Fruit fly (Drosophila melanogaster) whole organism, embryonic: ENCODE results near the gene Psa.
A peak's percentile ranks its signal among the peaks of the same experiment; 100 is the strongest.

ENCODE experiments used
- Antp ChIP-seq: fragments of 200-800 bp; sonication (Bioruptor generic); optimal IDR thresholded peaks from 3 replicates; lab custom pipeline; 2016; ENCODE audit warnings: missing biosample characterization, missing genetic modification characterization
- Asciz ChIP-seq: fragments of 200-800 bp; sonication (Bioruptor generic); optimal IDR thresholded peaks from 2 replicates; lab custom pipeline; 2017; ENCODE audit warnings: missing biosample characterization, mild to moderate bottlenecking, missing genetic modification characterization, missing genetic modification reagents
- B-H1 ChIP-seq: fragments of 200-800 bp; sonication (Bioruptor generic); IDR thresholded peaks from 3 replicates; pipeline ENCODE4 v1.3.6; 2022; ENCODE audit warnings: missing biosample characterization, missing genetic modification characterization
- B-H2 ChIP-seq: fragments of 200-800 bp; sonication (Bioruptor generic); optimal IDR thresholded peaks from 2 replicates; lab custom pipeline; 2018; ENCODE audit warnings: missing biosample characterization, mild to moderate bottlenecking, missing genetic modification characterization
- CG11695 ChIP-seq: fragments of 200-800 bp; sonication (Bioruptor generic); IDR thresholded peaks from 3 replicates; pipeline ENCODE4 v1.3.6; 2022; ENCODE audit warnings: missing biosample characterization, missing genetic modification characterization
- CG11723 ChIP-seq: fragments of 200-800 bp; sonication (Bioruptor generic); optimal IDR thresholded peaks from 2 replicates; lab custom pipeline; 2017; ENCODE audit warnings: missing biosample characterization, mild to moderate bottlenecking, missing genetic modification characterization
- CG12659 ChIP-seq: fragments of 200-800 bp; sonication (Bioruptor generic); optimal IDR thresholded peaks from 3 replicates; lab custom pipeline; 2017; ENCODE audit warnings: mild to moderate bottlenecking, missing biosample characterization, missing genetic modification reagents, missing genetic modification characterization
- CG12744 ChIP-seq: fragments of 200-800 bp; sonication (Bioruptor generic); optimal IDR thresholded peaks from 2 replicates; lab custom pipeline; 2016; ENCODE audit warnings: missing biosample characterization, missing genetic modification characterization
- CG13296 ChIP-seq: fragments of 200-800 bp; sonication (Bioruptor generic); optimal IDR thresholded peaks from 3 replicates; lab custom pipeline; 2018; ENCODE audit warnings: missing biosample characterization, mild to moderate bottlenecking, missing genetic modification characterization
- CG15011 ChIP-seq: fragments of 200-800 bp; sonication (Bioruptor generic); optimal IDR thresholded peaks from 3 replicates; lab custom pipeline; 2018; ENCODE audit warnings: missing biosample characterization, mild to moderate bottlenecking, missing genetic modification characterization
- CG1602 ChIP-seq: fragments of 200-800 bp; sonication (Bioruptor generic); optimal IDR thresholded peaks from 3 replicates; lab custom pipeline; 2016; ENCODE audit warnings: missing biosample characterization, missing genetic modification characterization
- CG16815 ChIP-seq: fragments of 200-800 bp; sonication (Bioruptor generic); optimal IDR thresholded peaks from 3 replicates; lab custom pipeline; 2017; ENCODE audit warnings: missing biosample characterization, mild to moderate bottlenecking, missing genetic modification characterization
- CG17829 ChIP-seq: fragments of 200-800 bp; optimal IDR thresholded peaks from 2 replicates; lab custom pipeline; 2019; ENCODE audit warnings: missing biosample characterization, mild to moderate bottlenecking, missing genetic modification characterization, moderate library complexity
- CG18262 ChIP-seq: fragments of 200-800 bp; optimal IDR thresholded peaks from 3 replicates; lab custom pipeline; 2019; ENCODE audit warnings: missing biosample characterization, mild to moderate bottlenecking, missing genetic modification characterization, moderate library complexity
- CG2712 ChIP-seq: fragments of 200-800 bp; optimal IDR thresholded peaks from 3 replicates; lab custom pipeline; 2019; ENCODE audit warnings: missing biosample characterization, mild to moderate bottlenecking, missing genetic modification characterization, moderate library complexity
- CG31441 ChIP-seq: fragments of 200-800 bp; sonication (Bioruptor generic); IDR thresholded peaks from 2 replicates; pipeline ENCODE4 v1.3.6; 2022; ENCODE audit warnings: missing biosample characterization, missing genetic modification characterization
- CG32772 ChIP-seq: fragments of 200-800 bp; sonication (Bioruptor generic); IDR thresholded peaks from 2 replicates; pipeline ENCODE4 v1.3.6; 2022; ENCODE audit warnings: missing biosample characterization, missing genetic modification characterization
- CG4730 ChIP-seq: fragments of 200-800 bp; sonication (Bioruptor generic); IDR thresholded peaks from 2 replicates; pipeline ENCODE4 v1.3.6; 2022; ENCODE audit warnings: missing biosample characterization, missing genetic modification characterization
- CG6683 ChIP-seq: fragments of 200-800 bp; sonication (Bioruptor generic); optimal IDR thresholded peaks from 2 replicates; lab custom pipeline; 2017; ENCODE audit warnings: missing biosample characterization, mild to moderate bottlenecking, missing genetic modification characterization, missing genetic modification reagents
- CG8765 ChIP-seq: fragments of 200-800 bp; sonication (Bioruptor generic); IDR thresholded peaks from 2 replicates; pipeline ENCODE4 v1.3.6; 2022; ENCODE audit warnings: missing biosample characterization, missing genetic modification characterization
- CG9797 ChIP-seq: fragments of 200-800 bp; sonication (Bioruptor generic); optimal IDR thresholded peaks from 3 replicates; lab custom pipeline; 2018; ENCODE audit warnings: missing biosample characterization, mild to moderate bottlenecking, missing genetic modification characterization
- CHES-1-like ChIP-seq: fragments of 200-800 bp; sonication (Bioruptor generic); optimal IDR thresholded peaks from 2 replicates; lab custom pipeline; 2016; ENCODE audit warnings: missing biosample characterization, missing genetic modification characterization
- Chrac-16 ChIP-seq: fragments of 200-800 bp; sonication (Bioruptor generic); optimal IDR thresholded peaks from 3 replicates; lab custom pipeline; 2016; ENCODE audit warnings: missing biosample characterization, missing genetic modification characterization
- Dfd ChIP-seq, 2 experiments: fragments of >200 bp; optimal IDR thresholded peaks; 2 replicates each; lab custom pipeline; 2017; ENCODE audit warnings: missing biosample characterization in 2 of 2, missing genetic modification characterization in 2 of 2
- Dip2 ChIP-seq: fragments of 200-800 bp; sonication (Bioruptor generic); IDR thresholded peaks from 2 replicates; pipeline ENCODE4 v1.3.6; 2022; ENCODE audit warnings: missing biosample characterization, missing genetic modification characterization
- Doc3 ChIP-seq: fragments of 200-800 bp; sonication (Bioruptor generic); IDR thresholded peaks from 3 replicates; pipeline ENCODE4 v1.3.6; 2022; ENCODE audit warnings: missing biosample characterization, missing genetic modification characterization; ENCODE audit not compliant: partially characterized antibody
- E2f1 ChIP-seq: fragments of 200-800 bp; sonication (Bioruptor generic); IDR thresholded peaks from 2 replicates; pipeline ENCODE4 v1.3.6; 2022; ENCODE audit warnings: missing biosample characterization, missing genetic modification characterization
- E2f2 ChIP-seq: fragments of 200-800 bp; sonication (Bioruptor generic); IDR thresholded peaks from 2 replicates; pipeline ENCODE4 v1.3.6; 2022; ENCODE audit warnings: missing biosample characterization, missing genetic modification characterization
- Elba2 ChIP-seq: fragments of 200-800 bp; sonication (Bioruptor generic); optimal IDR thresholded peaks from 3 replicates; lab custom pipeline; 2016; ENCODE audit warnings: missing biosample characterization, missing genetic modification characterization
- Lhr ChIP-seq: fragments of 200-800 bp; sonication (Bioruptor generic); optimal IDR thresholded peaks from 3 replicates; lab custom pipeline; 2017; ENCODE audit warnings: mild to moderate bottlenecking, missing biosample characterization, missing genetic modification reagents, missing genetic modification characterization
- Lim3 ChIP-seq: fragments of 200-800 bp; sonication (Bioruptor generic); IDR thresholded peaks from 2 replicates; pipeline ENCODE4 v1.3.6; 2022; ENCODE audit warnings: missing biosample characterization, missing genetic modification characterization
- NFAT ChIP-seq: fragments of 200-800 bp; sonication (Bioruptor generic); IDR thresholded peaks from 2 replicates; pipeline ENCODE4 v1.3.6; 2022; ENCODE audit warnings: missing biosample characterization, missing genetic modification characterization
- Nf-YC ChIP-seq: fragments of 200-800 bp; optimal IDR thresholded peaks from 3 replicates; lab custom pipeline; 2019; ENCODE audit warnings: missing biosample characterization, mild to moderate bottlenecking, missing genetic modification characterization, moderate library complexity
- Sox100B ChIP-seq: fragments of 200-800 bp; sonication (Bioruptor generic); optimal IDR thresholded peaks from 3 replicates; lab custom pipeline; 2018; ENCODE audit warnings: missing biosample characterization, mild to moderate bottlenecking, missing genetic modification characterization
- Trl ChIP-seq, 3 experiments: fragments of >200 bp in 2 of 3; fragments of 200-800 bp in 1 of 3; sonication (Bioruptor generic) in 1 of 3; optimal IDR thresholded peaks; 2 replicates in 1 of 3; 3 replicates in 2 of 3; lab custom pipeline; 2016 to 2017; ENCODE audit warnings: missing biosample characterization in 1 of 3, missing genetic modification characterization in 1 of 3
- az2 ChIP-seq: fragments of 200-800 bp; sonication (Bioruptor generic); optimal IDR thresholded peaks from 3 replicates; lab custom pipeline; 2016; ENCODE audit warnings: missing biosample characterization, missing genetic modification characterization
- chif ChIP-seq, 2 experiments: fragments of 200-800 bp; sonication (Bioruptor generic); optimal IDR thresholded peaks; 3 replicates each; lab custom pipeline; 2016; ENCODE audit warnings: missing biosample characterization in 2 of 2, missing genetic modification characterization in 2 of 2
- crp ChIP-seq, 2 experiments: fragments of 200-800 bp; sonication (Bioruptor generic); optimal IDR thresholded peaks; 2 replicates in 1 of 2; 3 replicates in 1 of 2; lab custom pipeline; 2017; ENCODE audit warnings: missing biosample characterization in 2 of 2, missing genetic modification characterization in 2 of 2, mild to moderate bottlenecking in 1 of 2, moderate library complexity in 1 of 2
- lmd ChIP-seq: fragments of 200-800 bp; sonication (Bioruptor generic); IDR thresholded peaks from 2 replicates; pipeline ENCODE4 v1.3.6; 2022; ENCODE audit warnings: missing biosample characterization, missing genetic modification characterization
- nerfin-1 ChIP-seq: fragments of 200-800 bp; sonication (Bioruptor generic); optimal IDR thresholded peaks from 3 replicates; lab custom pipeline; 2019; ENCODE audit warnings: missing biosample characterization, mild to moderate bottlenecking, missing genetic modification characterization, moderate library complexity
- nmo ChIP-seq: fragments of 200-800 bp; sonication (Bioruptor generic); optimal IDR thresholded peaks from 2 replicates; lab custom pipeline; 2018; ENCODE audit warnings: missing biosample characterization, mild to moderate bottlenecking, missing genetic modification characterization, moderate library complexity
- org-1 ChIP-seq: fragments of 200-800 bp; sonication (Bioruptor generic); optimal IDR thresholded peaks from 2 replicates; lab custom pipeline; 2017; ENCODE audit warnings: missing biosample characterization, missing genetic modification characterization
- pnt ChIP-seq: fragments of 200-800 bp; sonication (Bioruptor generic); optimal IDR thresholded peaks from 3 replicates; lab custom pipeline; 2016; ENCODE audit warnings: missing biosample characterization, missing genetic modification characterization
- repo ChIP-seq: fragments of 200-800 bp; sonication (Bioruptor generic); optimal IDR thresholded peaks from 2 replicates; lab custom pipeline; 2016; ENCODE audit warnings: missing biosample characterization, missing genetic modification characterization
- sd ChIP-seq: fragments of 200-800 bp; sonication (Bioruptor generic); optimal IDR thresholded peaks from 3 replicates; lab custom pipeline; 2018; ENCODE audit warnings: missing biosample characterization, mild to moderate bottlenecking, missing genetic modification characterization, moderate library complexity
- stwl ChIP-seq: fragments of 200-800 bp; sonication (Bioruptor generic); optimal IDR thresholded peaks from 3 replicates; lab custom pipeline; 2018; ENCODE audit warnings: missing biosample characterization, mild to moderate bottlenecking, missing genetic modification characterization, moderate library complexity
- tin ChIP-seq: fragments of 200-800 bp; sonication (Bioruptor generic); optimal IDR thresholded peaks from 3 replicates; lab custom pipeline; 2016; ENCODE audit warnings: missing biosample characterization, missing genetic modification characterization
- trh ChIP-seq: fragments of 200-800 bp; sonication (Bioruptor generic); optimal IDR thresholded peaks from 2 replicates; lab custom pipeline; 2016; ENCODE audit warnings: missing biosample characterization, missing genetic modification characterization
- wdn ChIP-seq: fragments of 200-800 bp; sonication (Bioruptor generic); IDR thresholded peaks from 2 replicates; pipeline ENCODE4 v1.3.6; 2022; ENCODE audit warnings: missing biosample characterization, missing genetic modification characterization

The Psa gene

DNA sequence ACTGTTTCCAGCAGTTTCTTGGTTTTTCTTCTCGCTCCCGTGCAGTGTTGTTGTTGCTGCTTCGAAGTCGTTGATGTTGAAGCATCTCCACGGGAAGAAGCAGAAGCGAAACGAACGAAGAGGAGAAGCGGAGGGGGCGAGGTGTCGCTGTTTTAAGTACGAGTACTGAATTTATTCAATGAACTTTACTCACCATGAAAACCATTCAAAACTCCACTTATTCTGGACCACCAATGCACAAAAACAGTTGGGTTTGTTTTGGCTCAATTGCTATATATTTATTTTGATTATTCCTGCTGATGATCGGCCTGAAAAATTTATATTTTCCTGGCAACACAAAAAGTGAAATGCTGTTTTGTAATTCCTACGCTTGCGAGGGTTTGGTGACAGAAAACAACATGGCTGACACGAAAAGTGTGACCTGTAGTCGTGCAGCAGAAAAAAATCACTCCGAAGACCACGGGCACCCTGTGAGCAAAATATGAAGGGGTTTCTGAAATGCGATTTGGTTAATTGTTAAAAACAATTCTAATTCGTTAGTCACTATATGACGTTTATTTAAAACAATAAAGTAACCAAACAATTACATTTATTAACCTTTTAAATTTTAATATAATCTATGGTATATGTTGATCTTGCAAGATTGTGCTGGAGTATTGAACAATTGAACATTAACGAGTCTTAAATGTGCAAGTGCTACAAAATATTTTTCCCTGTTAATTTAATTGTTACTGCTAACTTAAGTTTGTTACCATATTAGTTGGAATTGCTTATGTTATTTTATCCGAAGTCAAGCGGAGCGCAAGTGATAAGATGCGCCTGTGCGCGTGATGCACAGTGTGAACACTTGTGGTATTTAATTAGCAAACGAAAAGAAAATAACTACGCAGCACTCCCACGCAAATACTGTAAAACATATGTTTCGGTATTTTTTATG lies 65.8 kb downstream of the Psa start, which contains the start of gene CG7879 (continued):
- TF ChIP-seq CG15011 (no peak), CG32772 (no peak), repo (no peak), chif (GFP tag; optimal IDR thresholded peaks at IDR 0.05; lab: Kevin White, UChicago) (no peak), Lim3 (no peak), CHES-1-like (GFP tag; lab: Kevin White, UChicago) (no peak), CG9797 (GFP tag; lab: Kevin White, UChicago) (peak; percentile 66), CG1602 (GFP tag; lab: Kevin White, UChicago) (peak; percentile 34), Chrac-16 (GFP tag; lab: Kevin White, UChicago) (peak; percentile 20), Elba2 (no peak), Dfd (GFP tag; optimal IDR thresholded peaks at IDR 0.05; lab: Kevin White, UChicago) (no peak), Nf-YC (tag; lab: Kevin White, UChicago) (peak; percentile 33), crp (GFP tag; optimal IDR thresholded peaks at IDR 0.05; lab: Kevin White, UChicago) (peak in 1 of 2 experiments; percentile 73), pnt (GFP tag; lab: Kevin White, UChicago) (peak; percentile 14), Antp (no peak), NFAT (GFP tag; lab: Robert Waterston, UW) (peak; percentile 22; the same call in 1 of the 2 replicates), wdn (GFP tag; lab: Robert Waterston, UW) (no peak), Sox100B (GFP tag; lab: Kevin White, UChicago) (no peak), E2f2 (no peak), tin (peak; percentile 8), nerfin-1 (tag; lab: Kevin White, UChicago) (peak; percentile 98), trh (no peak), CG2712 (tag; lab: Kevin White, UChicago) (peak; percentile 10), sd (peak; percentile 34), CG18262 (tag; lab: Kevin White, UChicago) (peak; percentile 10), CG8765 (0 out of 2 replicates have a peak, but pooled peaks have one; percentile 14), Doc3 (GFP tag; lab: Robert Waterston, UW) (no peak), stwl (tag; lab: Kevin White, UChicago) (peak; percentile 5), E2f1 (GFP tag; lab: Robert Waterston, UW) (no peak), lmd (peak; percentile 33; the same call in 1 of the 2 replicates), nmo (GFP tag; lab: Kevin White, UChicago) (peak; percentile 75), B-H1 (GFP tag; lab: Robert Waterston, UW) (no peak), CG11723 (GFP tag; lab: Kevin White, UChicago) (no peak), CG17829 (tag; lab: Kevin White, UChicago) (peak; percentile 20), CG31441 (GFP tag; lab: Robert Waterston, UW) (no peak; the same call in 1 of the 2 replicates), Lhr (GFP tag; lab: Kevin White, UChicago) (peak; percentile 27), CG16815 (GFP tag; lab: Kevin White, UChicago) (peak; percentile 26), az2 (peak; percentile 15), Trl (optimal IDR thresholded peaks at IDR 0.05; lab: Kevin White, UChicago) (no peak), Trl (GFP tag; optimal IDR thresholded peaks at IDR 0.05; lab: Kevin White, UChicago) (no peak), CG13296 (no peak), CG12744 (GFP tag; lab: Kevin White, UChicago) (no peak), B-H2 (no peak), CG11695 (GFP tag; lab: Robert Waterston, UW) (no peak), CG4730 (GFP tag; lab: Robert Waterston, UW) (no peak), Asciz (no peak), CG12659 (GFP tag; lab: Kevin White, UChicago) (peak; percentile 59), CG6683 (GFP tag; lab: Kevin White, UChicago) (no peak), Dip2 (GFP tag; lab: Robert Waterston, UW) (no peak), org-1 (no peak)
